Worm (Caenorhabditis elegans) whole organism, L3 larva: ENCODE measurements around the gene lgc-44.

ENCODE experiments used
- R02D3.7 ChIP-seq: fragments of 150-350 bp; optimal IDR thresholded peaks from 2 replicates; lab custom pipeline; 2014; ENCODE audit warnings: missing biosample characterization, missing genetic modification characterization
- ZK546.5 ChIP-seq: sonication (generic microtip); optimal IDR thresholded peaks from 2 replicates; lab custom pipeline; 2017; ENCODE audit warnings: missing biosample characterization, missing genetic modification characterization
- aly-2 ChIP-seq: fragments of 150-350 bp; optimal IDR thresholded peaks from 2 replicates; lab custom pipeline; 2014; ENCODE audit warnings: missing biosample characterization, missing genetic modification characterization
- ceh-82 ChIP-seq: fragments of 150-350 bp; optimal IDR thresholded peaks from 2 replicates; lab custom pipeline; 2014; ENCODE audit warnings: missing biosample characterization, missing genetic modification characterization
- ceh-9 ChIP-seq: sonication (generic microtip); optimal IDR thresholded peaks from 2 replicates; lab custom pipeline; 2018; ENCODE audit warnings: missing biosample characterization, missing genetic modification characterization
- daf-12 ChIP-seq: fragments of 150-350 bp; optimal IDR thresholded peaks from 2 replicates; lab custom pipeline; 2014; ENCODE audit warnings: missing biosample characterization, missing genetic modification reagents, missing genetic modification characterization
- egl-27 ChIP-seq: sonication (generic microtip); optimal IDR thresholded peaks from 4 replicates; lab custom pipeline; 2017; ENCODE audit warnings: missing biosample characterization, missing genetic modification reagents, missing genetic modification characterization
- egl-5 ChIP-seq: fragments of 150-350 bp; optimal IDR thresholded peaks from 2 replicates; lab custom pipeline; 2017; ENCODE audit warnings: missing biosample characterization, missing genetic modification reagents, missing genetic modification characterization, inconsistent platforms
- elt-1 ChIP-seq: fragments of 150-350 bp; optimal IDR thresholded peaks from 2 replicates; lab custom pipeline; 2014; ENCODE audit warnings: missing biosample characterization, missing genetic modification characterization
- elt-2 ChIP-seq: sonication (generic microtip); optimal IDR thresholded peaks from 2 replicates; lab custom pipeline; 2016; ENCODE audit warnings: missing genetic modification reagents, mild to moderate bottlenecking, missing genetic modification characterization, missing compliant biosample characterization
- eor-1 ChIP-seq, 2 experiments: fragments of 150-350 bp; optimal IDR thresholded peaks; 2 replicates each; lab custom pipeline; 2014 to 2018; ENCODE audit warnings: missing biosample characterization in 2 of 2, missing genetic modification characterization in 2 of 2
- fkh-10 ChIP-seq: sonication (generic microtip); optimal IDR thresholded peaks from 2 replicates; lab custom pipeline; 2017; ENCODE audit warnings: missing biosample characterization, missing genetic modification reagents, missing genetic modification characterization
- fkh-2 ChIP-seq: fragments of 150-350 bp; optimal IDR thresholded peaks from 2 replicates; lab custom pipeline; 2014; ENCODE audit warnings: missing biosample characterization, missing genetic modification reagents, missing genetic modification characterization
- fos-1 ChIP-seq: fragments of 150-350 bp; optimal IDR thresholded peaks from 2 replicates; lab custom pipeline; 2014; ENCODE audit warnings: missing biosample characterization, missing genetic modification characterization
- hmg-11 ChIP-seq: sonication (generic microtip); optimal IDR thresholded peaks from 2 replicates; lab custom pipeline; 2016; ENCODE audit warnings: missing genetic modification characterization, missing compliant biosample characterization
- jun-1 ChIP-seq: fragments of 150-350 bp; optimal IDR thresholded peaks from 2 replicates; lab custom pipeline; 2014; ENCODE audit warnings: missing biosample characterization, missing genetic modification reagents, missing genetic modification characterization
- lin-15B ChIP-seq: fragments of 150-350 bp; optimal IDR thresholded peaks from 2 replicates; lab custom pipeline; 2014; ENCODE audit warnings: missing biosample characterization, missing genetic modification characterization
- lsy-12 ChIP-seq: sonication (generic microtip); optimal IDR thresholded peaks from 2 replicates; lab custom pipeline; 2016; ENCODE audit warnings: mild to moderate bottlenecking, missing genetic modification characterization, missing compliant biosample characterization
- mdl-1 ChIP-seq: fragments of 150-350 bp; optimal IDR thresholded peaks from 2 replicates; lab custom pipeline; 2014; ENCODE audit warnings: missing biosample characterization, missing genetic modification characterization
- mml-1 ChIP-seq: fragments of 150-350 bp; sonication (generic microtip); optimal IDR thresholded peaks from 3 replicates; lab custom pipeline; 2014; ENCODE audit warnings: missing biosample characterization, missing genetic modification characterization
- nfya-1 ChIP-seq: sonication (generic microtip); optimal IDR thresholded peaks from 2 replicates; lab custom pipeline; 2017; ENCODE audit warnings: missing genetic modification characterization, mild to moderate bottlenecking, missing compliant biosample characterization, antibody characterized with exemption, moderate library complexity; ENCODE audit not compliant: insufficient read depth
- nhr-11 ChIP-seq: fragments of 150-350 bp; optimal IDR thresholded peaks from 2 replicates; lab custom pipeline; 2014; ENCODE audit warnings: missing biosample characterization, missing genetic modification characterization
- nhr-12 ChIP-seq: fragments of 150-350 bp; optimal IDR thresholded peaks from 2 replicates; lab custom pipeline; 2014; ENCODE audit warnings: missing biosample characterization, missing genetic modification characterization
- nhr-23 ChIP-seq: fragments of 150-350 bp; optimal IDR thresholded peaks from 2 replicates; lab custom pipeline; 2014; ENCODE audit warnings: missing biosample characterization, missing genetic modification reagents, missing genetic modification characterization
- nhr-25 ChIP-seq: sonication (generic microtip); optimal IDR thresholded peaks from 2 replicates; lab custom pipeline; 2017; ENCODE audit warnings: missing biosample characterization, missing genetic modification characterization
- nhr-28 ChIP-seq: fragments of 150-350 bp; optimal IDR thresholded peaks from 2 replicates; lab custom pipeline; 2014; ENCODE audit warnings: missing biosample characterization, missing genetic modification characterization
- nhr-43 ChIP-seq: sonication (generic microtip); optimal IDR thresholded peaks from 2 replicates; lab custom pipeline; 2016; ENCODE audit warnings: mild to moderate bottlenecking, missing genetic modification characterization, missing compliant biosample characterization; ENCODE audit not compliant: poor library complexity, severe bottlenecking
- nhr-77 ChIP-seq: fragments of 150-350 bp; optimal IDR thresholded peaks from 2 replicates; lab custom pipeline; 2014; ENCODE audit warnings: missing biosample characterization, missing genetic modification characterization
- pha-4 ChIP-seq: fragments of 150-350 bp; optimal IDR thresholded peaks from 2 replicates; lab custom pipeline; 2014; ENCODE audit warnings: missing biosample characterization, missing genetic modification reagents, missing genetic modification characterization
- pqm-1 ChIP-seq: fragments of 150-350 bp; optimal IDR thresholded peaks from 2 replicates; lab custom pipeline; 2017; ENCODE audit warnings: missing biosample characterization, missing genetic modification characterization, inconsistent platforms
- sea-2 ChIP-seq: fragments of 150-350 bp; sonication (generic microtip); optimal IDR thresholded peaks from 4 replicates; lab custom pipeline; 2014; ENCODE audit warnings: missing biosample characterization, missing genetic modification reagents, missing genetic modification characterization
- skn-1 ChIP-seq: fragments of 150-350 bp; optimal IDR thresholded peaks from 2 replicates; lab custom pipeline; 2014; ENCODE audit warnings: missing biosample characterization, missing genetic modification characterization
- snpc-4 ChIP-seq: fragments of 150-350 bp; optimal IDR thresholded peaks from 2 replicates; lab custom pipeline; 2014; ENCODE audit warnings: missing biosample characterization, missing genetic modification characterization
- tbx-2 ChIP-seq: sonication (generic microtip); optimal IDR thresholded peaks from 2 replicates; lab custom pipeline; 2016; ENCODE audit warnings: mild to moderate bottlenecking, missing genetic modification characterization, missing compliant biosample characterization
- unc-39 ChIP-seq: sonication (generic microtip); optimal IDR thresholded peaks from 4 replicates; lab custom pipeline; 2017; ENCODE audit warnings: missing biosample characterization, missing genetic modification characterization
- unc-62 ChIP-seq: fragments of 150-350 bp; sonication (generic microtip); optimal IDR thresholded peaks from 4 replicates; lab custom pipeline; 2014; ENCODE audit warnings: missing biosample characterization, missing genetic modification reagents, missing genetic modification characterization
- zag-1 ChIP-seq: fragments of 150-350 bp; optimal IDR thresholded peaks from 2 replicates; lab custom pipeline; 2014; ENCODE audit warnings: missing biosample characterization, missing genetic modification characterization
- ztf-11 ChIP-seq: fragments of 150-350 bp; optimal IDR thresholded peaks from 2 replicates; lab custom pipeline; 2014; ENCODE audit warnings: missing biosample characterization, missing genetic modification characterization

Gene lgc-44

ce11 chrV:11673746-11674365 is 1.5 kb upstream of the lgc-44 start:
- TF ChIP-seq nhr-25, result peak; percentile 36
- no peak for TF ChIP-seq elt-1 (tag; lab: Kevin White, UChicago)
- TF ChIP-seq pqm-1, result peak; percentile 1
- peak; percentile 23 for TF ChIP-seq nhr-23 (tag; lab: Kevin White, UChicago)
- TF ChIP-seq fkh-2 (tag; lab: Kevin White, UChicago), result no peak

DNA sequence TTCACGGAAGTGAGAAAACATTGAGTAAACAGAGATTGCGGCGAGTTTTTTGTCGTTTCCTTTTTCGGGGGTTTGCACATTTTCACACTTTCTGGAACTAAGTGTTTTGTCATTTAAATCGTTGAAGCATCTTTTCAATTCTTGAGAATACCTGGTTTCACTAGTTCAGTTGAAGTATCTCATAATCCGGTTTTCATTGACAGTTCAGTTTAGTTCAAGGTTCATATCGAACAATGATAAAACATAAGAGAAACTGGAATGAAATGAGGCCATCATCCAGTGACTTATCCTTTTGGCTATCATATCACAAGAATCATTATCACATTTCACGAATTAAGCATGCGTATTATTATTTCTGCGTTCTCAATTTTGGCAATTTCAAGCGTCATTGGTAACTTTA is 5.2 kb downstream of the lgc-44 start, which contains the start of gene F46F3.3:
TSS of gene F46F3.3 (plus strand) at position 301 of the 400 bp plus-strand sequence.
- TF ChIP-seq nhr-28 (tag; lab: Kevin White, UChicago) (no peak), ztf-11 (no peak), nhr-12 (tag; lab: Kevin White, UChicago) (no peak), fos-1 (tag; lab: Kevin White, UChicago) (no peak), jun-1 (tag; lab: Kevin White, UChicago) (no peak), lsy-12 (tag; lab: Kevin White, UChicago) (no peak), pqm-1 (no peak), egl-5 (tag; lab: Kevin White, UChicago) (no peak), ZK546.5 (tag; lab: Kevin White, UChicago) (no peak), pha-4 (tag; lab: Kevin White, UChicago) (no peak), daf-12 (tag; lab: Kevin White, UChicago) (no peak), aly-2 (tag; lab: Kevin White, UChicago) (no peak), nhr-23 (tag; lab: Kevin White, UChicago) (no peak), unc-62 (GFP tag; lab: Kevin White, UChicago) (no peak), snpc-4 (tag; lab: Kevin White, UChicago) (no peak), ceh-82 (tag; lab: Kevin White, UChicago) (no peak), egl-27 (tag; lab: Kevin White, UChicago) (no peak), zag-1 (tag; lab: Kevin White, UChicago) (no peak), unc-39 (tag; lab: Kevin White, UChicago) (no peak)

- TF ChIP-seq nfya-1 (peak; percentile 76), zag-1 (tag; lab: Kevin White, UChicago) (no peak), fkh-10 (GFP tag; lab: Kevin White, UChicago) (peak; percentile 19)
These were observed 7.5 kb downstream of the lgc-44 start, which contains the start of gene ceh-27 for ce11 chrV:11664875-11665384. Gene ceh-27, minus strand, starts transcription at chrV:11665102.

- no peak for TF ChIP-seq nhr-11
- TF ChIP-seq elt-2 (tag; lab: Kevin White, UChicago), result no peak
- TF ChIP-seq nfya-1, result no peak
- no peak for TF ChIP-seq mml-1 (tag; lab: Kevin White, UChicago)
- TF ChIP-seq elt-1 (tag; lab: Kevin White, UChicago), result no peak
- no peak for TF ChIP-seq R02D3.7 (tag; lab: Kevin White, UChicago)
- no peak for TF ChIP-seq daf-12 (tag; lab: Kevin White, UChicago)
- TF ChIP-seq ceh-82 (tag; lab: Kevin White, UChicago), result no peak
- no peak for TF ChIP-seq fos-1 (tag; lab: Kevin White, UChicago)
- no peak for TF ChIP-seq tbx-2 (tag; lab: Kevin White, UChicago)
- no peak for TF ChIP-seq ZK546.5 (tag; lab: Kevin White, UChicago)
- TF ChIP-seq mdl-1 (tag; lab: Kevin White, UChicago), result no peak
- TF ChIP-seq fkh-10 (GFP tag; lab: Kevin White, UChicago), result no peak
- TF ChIP-seq fkh-2 (tag; lab: Kevin White, UChicago), result no peak
- TF ChIP-seq pha-4 (tag; lab: Kevin White, UChicago), result no peak
- no peak for TF ChIP-seq skn-1 (tag; lab: Kevin White, UChicago)
These were observed 11.8 kb downstream of the lgc-44 start for ce11 chrV:11660566-11660965.

ce11 chrV:11656469-11656868 is 15.9 kb downstream of the lgc-44 start:
- TF ChIP-seq R02D3.7 (tag; lab: Kevin White, UChicago) (no peak), eor-1 (tag; optimal IDR thresholded peaks at IDR 0.05; lab: Kevin White, UChicago) (no peak), ceh-82 (tag; lab: Kevin White, UChicago) (no peak), pha-4 (tag; lab: Kevin White, UChicago) (no peak), nhr-43 (no peak), sea-2 (GFP tag; lab: Kevin White, UChicago) (no peak), hmg-11 (no peak), nhr-11 (no peak), nhr-23 (tag; lab: Kevin White, UChicago) (no peak), ZK546.5 (tag; lab: Kevin White, UChicago) (no peak), nhr-25 (no peak), jun-1 (tag; lab: Kevin White, UChicago) (no peak), fos-1 (tag; lab: Kevin White, UChicago) (no peak), lin-15B (no peak), snpc-4 (tag; lab: Kevin White, UChicago) (no peak), nhr-77 (tag; lab: Kevin White, UChicago) (no peak), elt-1 (tag; lab: Kevin White, UChicago) (no peak), nfya-1 (no peak), ceh-9 (tag; lab: Kevin White, UChicago) (no peak), pqm-1 (no peak)
